Worm (Caenorhabditis elegans) whole organism, late embryonic: ENCODE data around the gene acl-7.
A peak's percentile ranks its signal among the peaks of the same experiment; 100 is the strongest.

Experiments used
- C08G9.2 ChIP-seq: sonication (generic microtip); optimal IDR thresholded peaks from 2 replicates; lab custom pipeline; 2016; ENCODE audit warnings: mild to moderate bottlenecking, missing genetic modification characterization, moderate library complexity, missing compliant biosample characterization
- K02D7.2 ChIP-seq: sonication (generic microtip); optimal IDR thresholded peaks from 2 replicates; lab custom pipeline; 2017; ENCODE audit warnings: mild to moderate bottlenecking, missing genetic modification characterization, missing compliant biosample characterization
- K09A11.1 ChIP-seq: sonication (generic microtip); optimal IDR thresholded peaks from 2 replicates; lab custom pipeline; 2017; ENCODE audit warnings: antibody characterized with exemption, mild to moderate bottlenecking, missing genetic modification characterization, missing compliant biosample characterization; ENCODE audit not compliant: insufficient read depth
- ceh-34 ChIP-seq: sonication (generic microtip); optimal IDR thresholded peaks from 2 replicates; lab custom pipeline; 2016; ENCODE audit warnings: mild to moderate bottlenecking, missing genetic modification characterization, missing compliant biosample characterization
- ceh-45 ChIP-seq: fragments of 200-800 bp; sonication (Bioruptor generic); IDR thresholded peaks from 2 replicates; pipeline ENCODE4 v1.3.6; 2022; ENCODE audit warnings: missing genetic modification reagents, missing genetic modification characterization, missing compliant biosample characterization
- ceh-9 ChIP-seq: sonication (generic microtip); optimal IDR thresholded peaks from 2 replicates; lab custom pipeline; 2016; ENCODE audit warnings: mild to moderate bottlenecking, missing genetic modification characterization, inconsistent platforms, missing compliant biosample characterization
- dve-1 ChIP-seq: sonication (generic microtip); optimal IDR thresholded peaks from 2 replicates; lab custom pipeline; 2017; ENCODE audit warnings: antibody characterized with exemption, mild to moderate bottlenecking, missing genetic modification characterization, missing compliant biosample characterization
- elt-2 ChIP-seq: sonication (generic microtip); optimal IDR thresholded peaks from 2 replicates; lab custom pipeline; 2016; ENCODE audit warnings: missing genetic modification reagents, missing genetic modification characterization, missing compliant biosample characterization
- elt-4 ChIP-seq: sonication (generic microtip); optimal IDR thresholded peaks from 2 replicates; lab custom pipeline; 2016; ENCODE audit warnings: missing genetic modification characterization, missing compliant biosample characterization
- gmeb-2 ChIP-seq: sonication (generic microtip); optimal IDR thresholded peaks from 2 replicates; lab custom pipeline; 2016; ENCODE audit warnings: missing genetic modification characterization, inconsistent platforms, missing compliant biosample characterization
- hlh-15 ChIP-seq: sonication (generic microtip); optimal IDR thresholded peaks from 2 replicates; lab custom pipeline; 2016; ENCODE audit warnings: missing genetic modification characterization, missing compliant biosample characterization
- hlh-30 ChIP-seq: sonication (generic microtip); optimal IDR thresholded peaks from 2 replicates; lab custom pipeline; 2017; ENCODE audit warnings: antibody characterized with exemption, missing genetic modification characterization, missing compliant biosample characterization; ENCODE audit not compliant: insufficient read depth
- hlh-6 ChIP-seq: sonication (generic microtip); optimal IDR thresholded peaks from 2 replicates; lab custom pipeline; 2016; ENCODE audit warnings: missing genotype, missing genetic modification characterization, missing compliant biosample characterization
- lim-6 ChIP-seq: sonication (generic microtip); optimal IDR thresholded peaks from 2 replicates; lab custom pipeline; 2016; ENCODE audit warnings: missing genetic modification characterization, missing compliant biosample characterization
- madf-2 ChIP-seq: sonication (generic microtip); optimal IDR thresholded peaks from 2 replicates; lab custom pipeline; 2017; ENCODE audit warnings: missing genetic modification characterization, missing compliant biosample characterization
- nhr-11 ChIP-seq: fragments of 150-350 bp; optimal IDR thresholded peaks from 2 replicates; lab custom pipeline; 2014; ENCODE audit warnings: missing biosample characterization, missing genetic modification characterization
- nhr-232 ChIP-seq: sonication (generic microtip); optimal IDR thresholded peaks from 2 replicates; lab custom pipeline; 2016; ENCODE audit warnings: missing genetic modification characterization, missing compliant biosample characterization
- odd-2 ChIP-seq: sonication (generic microtip); optimal IDR thresholded peaks from 2 replicates; lab custom pipeline; 2017; ENCODE audit warnings: antibody characterized with exemption, mild to moderate bottlenecking, missing genetic modification characterization, missing compliant biosample characterization
- pag-3 ChIP-seq: sonication (generic microtip); optimal IDR thresholded peaks from 2 replicates; lab custom pipeline; 2016; ENCODE audit warnings: missing compliant biosample characterization, missing genetic modification characterization, borderline replicate concordance
- pat-9 ChIP-seq: fragments of 200-800 bp; sonication (Bioruptor generic); optimal IDR thresholded peaks from 2 replicates; lab custom pipeline; 2018; ENCODE audit warnings: mild to moderate bottlenecking, missing genetic modification characterization, moderate library complexity, missing compliant biosample characterization
- pha-2 ChIP-seq: sonication (generic microtip); optimal IDR thresholded peaks from 2 replicates; lab custom pipeline; 2017; ENCODE audit warnings: mild to moderate bottlenecking, missing genetic modification characterization, missing compliant biosample characterization
- pha-4 ChIP-seq: fragments of 150-350 bp; optimal IDR thresholded peaks from 2 replicates; lab custom pipeline; 2018; ENCODE audit warnings: missing biosample characterization, missing genetic modification reagents, missing genetic modification characterization
- pqm-1 ChIP-seq: sonication (generic microtip); optimal IDR thresholded peaks from 2 replicates; lab custom pipeline; 2016; ENCODE audit warnings: missing genetic modification characterization, missing compliant biosample characterization
- sox-4 ChIP-seq: sonication (generic microtip); optimal IDR thresholded peaks from 2 replicates; lab custom pipeline; 2017; ENCODE audit warnings: mild to moderate bottlenecking, missing genetic modification characterization, inconsistent platforms, missing compliant biosample characterization
- tbx-7 ChIP-seq: sonication (generic microtip); optimal IDR thresholded peaks from 2 replicates; lab custom pipeline; 2016; ENCODE audit warnings: missing genotype, missing genetic modification characterization, missing compliant biosample characterization
- unc-3 ChIP-seq, 2 experiments: fragments of 200-800 bp in 1 of 2; sonication (Bioruptor generic) in 1 of 2; sonication (generic microtip) in 1 of 2; conservative IDR thresholded peaks in 1 of 2; optimal IDR thresholded peaks in 1 of 2; 2 replicates each; pipeline versions ENCODE4 v1.3.6 to Lab custom; 2016 to 2022; ENCODE audit warnings: missing compliant biosample characterization in 2 of 2, missing genetic modification characterization in 2 of 2, missing genetic modification reagents in 1 of 2
- unc-42 ChIP-seq: sonication (generic microtip); optimal IDR thresholded peaks from 2 replicates; lab custom pipeline; 2016; ENCODE audit warnings: missing genotype, missing genetic modification characterization, missing compliant biosample characterization
- unc-55 ChIP-seq: sonication (generic microtip); optimal IDR thresholded peaks from 2 replicates; lab custom pipeline; 2017; ENCODE audit warnings: missing biosample characterization, missing genetic modification reagents, missing genetic modification characterization
- unc-86 ChIP-seq: sonication (generic microtip); optimal IDR thresholded peaks from 2 replicates; lab custom pipeline; 2016; ENCODE audit warnings: missing genetic modification characterization, missing compliant biosample characterization
- zip-5 ChIP-seq: sonication (generic microtip); optimal IDR thresholded peaks from 2 replicates; lab custom pipeline; 2016; ENCODE audit warnings: missing genetic modification characterization, missing compliant biosample characterization

acl-7 gene

DNA sequence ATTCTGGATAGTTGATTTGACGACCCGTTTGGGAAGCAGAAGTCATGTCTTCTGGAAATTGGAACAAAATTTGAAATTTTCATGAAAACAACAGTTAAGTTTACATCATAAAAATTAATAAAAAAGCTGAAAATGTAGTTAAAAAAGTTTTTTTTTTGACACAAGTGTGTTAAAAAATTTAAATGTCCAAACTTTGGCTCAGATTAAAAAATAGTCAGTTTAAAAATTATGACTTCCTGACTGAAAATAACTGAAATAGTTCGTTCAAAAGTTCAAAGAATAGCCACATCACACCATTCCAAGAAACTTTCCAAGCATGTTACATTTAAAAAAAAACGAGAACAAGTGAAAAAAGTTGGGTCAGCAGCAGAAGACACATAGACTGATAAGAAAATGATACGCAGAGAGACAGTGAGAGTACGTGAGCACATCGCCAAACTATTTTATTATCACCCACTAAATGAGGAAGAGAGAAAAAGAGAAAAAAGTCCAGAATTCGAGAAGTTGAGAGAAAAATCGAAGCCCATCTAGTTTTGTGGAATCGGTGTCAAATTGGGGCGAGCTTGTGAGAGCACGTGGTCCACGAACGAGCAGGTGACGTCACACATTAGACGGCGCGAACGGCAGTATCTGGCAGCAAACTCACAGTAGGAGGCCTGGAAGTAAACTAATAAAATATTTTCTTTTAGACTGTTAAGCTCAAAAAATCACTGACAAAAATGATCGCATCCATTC is at the start of gene acl-7:
TSS of gene acl-7 (minus strand) at position 51 of the 735 bp plus-strand sequence.
- TF ChIP-seq odd-2 (tag; lab: Kevin White, UChicago), result no peak
- TF ChIP-seq elt-2 (tag; lab: Kevin White, UChicago), result peak; percentile 44

DNA sequence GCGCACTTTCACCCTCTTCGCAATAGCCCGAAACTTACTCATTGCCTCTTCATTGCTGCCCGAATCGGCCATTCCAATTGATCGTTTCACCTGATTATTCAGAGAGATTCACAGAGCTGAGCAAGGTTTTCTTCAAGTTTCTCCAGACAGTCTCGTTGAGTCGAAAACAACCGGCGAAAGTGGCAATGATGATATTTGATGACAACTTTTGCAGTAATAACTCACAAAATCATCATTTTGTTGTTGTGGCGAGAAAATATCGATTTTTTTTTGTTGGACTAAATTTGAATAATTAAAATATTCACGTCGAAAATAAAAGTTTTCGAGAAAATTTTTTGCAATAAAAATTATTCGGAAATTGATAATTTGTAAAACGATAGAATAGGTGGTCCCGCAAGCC is 49.3 kb upstream of the acl-7 start, which contains the start of gene snf-5:
TSS of gene snf-5 (minus strand) at position 182 of the 400 bp plus-strand sequence.
- TF ChIP-seq ceh-45 (no peak), elt-4 (tag; lab: Kevin White, UChicago) (no peak), K02D7.2 (tag; lab: Kevin White, UChicago) (no peak), pag-3 (tag; lab: Kevin White, UChicago) (no peak), zip-5 (tag; lab: Kevin White, UChicago) (no peak), dve-1 (tag; lab: Kevin White, UChicago) (no peak), unc-42 (tag; lab: Kevin White, UChicago) (no peak), ceh-34 (tag; lab: Kevin White, UChicago) (no peak), lim-6 (tag; lab: Kevin White, UChicago) (no peak), pqm-1 (tag; lab: Kevin White, UChicago) (no peak), hlh-6 (tag; lab: Kevin White, UChicago) (no peak), pha-4 (no peak), elt-2 (tag; lab: Kevin White, UChicago) (no peak)
- TF ChIP-seq, all 69 proteins: peak for 0

DNA sequence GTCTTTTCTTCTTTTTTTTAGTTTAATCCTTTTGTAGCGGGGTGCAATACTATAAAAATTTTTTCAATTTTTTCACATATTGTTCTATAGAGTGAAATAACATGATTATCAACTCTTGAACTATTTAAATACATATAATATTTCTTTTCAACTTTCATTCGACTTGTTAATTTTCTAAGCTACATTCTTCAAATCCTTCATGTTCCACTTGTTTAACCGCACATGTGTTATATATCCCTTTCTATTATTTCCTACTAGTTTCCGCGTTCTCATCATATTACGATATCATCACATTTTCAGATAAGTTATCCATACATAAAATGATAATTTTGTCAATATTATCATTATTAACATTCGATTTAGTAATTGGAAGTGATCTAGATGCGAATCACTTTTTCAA is 39.6 kb upstream of the acl-7 start, which contains the start of gene Y46G5A.29:
TSS of gene Y46G5A.29 (plus strand) at position 301 of the 400 bp plus-strand sequence.
- TF ChIP-seq pha-4 (no peak), pha-2 (tag; lab: Kevin White, UChicago) (no peak), ceh-34 (tag; lab: Kevin White, UChicago) (no peak), unc-55 (GFP tag; lab: Kevin White, UChicago) (no peak), nhr-232 (tag; lab: Kevin White, UChicago) (no peak), madf-2 (tag; lab: Kevin White, UChicago) (no peak), elt-2 (tag; lab: Kevin White, UChicago) (no peak), pat-9 (tag; lab: Kevin White, UChicago) (no peak), sox-4 (tag; lab: Kevin White, UChicago) (no peak), K09A11.1 (tag; lab: Kevin White, UChicago) (no peak), hlh-30 (no peak), dve-1 (tag; lab: Kevin White, UChicago) (no peak), hlh-15 (no peak), C08G9.2 (tag; lab: Kevin White, UChicago) (no peak), ceh-9 (tag; lab: Kevin White, UChicago) (no peak), gmeb-2 (no peak)

DNA sequence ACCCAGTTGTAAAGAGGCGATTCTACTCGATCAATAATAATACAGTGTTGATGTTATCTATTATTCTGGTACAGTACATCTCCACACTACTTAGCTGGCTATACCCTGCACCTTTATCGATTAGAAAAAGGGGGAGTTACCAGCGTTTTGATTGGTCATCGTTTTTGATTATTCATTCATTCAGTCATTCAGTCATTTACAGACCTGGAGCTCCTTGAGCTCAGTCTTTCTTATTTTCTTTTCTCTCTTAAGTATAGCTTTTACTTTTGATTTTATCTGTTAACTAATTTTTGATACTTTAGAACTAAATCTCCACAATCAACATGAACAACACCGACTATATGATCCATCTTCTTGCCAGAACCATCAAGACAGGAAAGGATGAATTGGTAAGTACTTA is 33.9 kb upstream of the acl-7 start, which contains the start of gene Y46G5A.28:
TSS of gene Y46G5A.28 (plus strand) at position 301 of the 400 bp plus-strand sequence.
- TF ChIP-seq hlh-15 (no peak), unc-3 (GFP tag; conservative IDR thresholded peaks at IDR 0.05; lab: Robert Waterston, UW) (no peak), unc-3 (tag; optimal IDR thresholded peaks at IDR 0.05; lab: Kevin White, UChicago) (no peak), unc-86 (tag; lab: Kevin White, UChicago) (no peak), tbx-7 (tag; lab: Kevin White, UChicago) (no peak)

DNA sequence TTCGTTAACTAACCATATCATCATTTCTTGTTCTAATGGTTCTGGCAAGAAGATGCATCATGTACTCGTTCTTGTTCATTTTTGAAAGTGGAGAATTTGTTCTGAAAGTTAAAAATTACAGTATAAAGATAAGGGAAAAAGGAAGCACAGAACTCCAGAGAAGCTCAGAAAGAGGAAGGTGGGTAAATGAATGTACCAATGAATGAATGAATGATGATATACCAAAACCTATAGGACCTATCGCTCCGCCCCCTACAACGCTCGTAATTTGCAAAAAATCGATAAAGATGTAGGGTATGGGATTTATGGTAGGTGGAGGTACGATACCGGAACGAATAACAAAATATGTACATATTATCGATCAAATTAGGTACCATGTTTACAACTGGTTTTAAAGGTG is 31.5 kb upstream of the acl-7 start, which contains the start of gene pes-10:
TSS of gene pes-10 (minus strand) at position 101 of the 400 bp plus-strand sequence.
- TF ChIP-seq nhr-11, result no peak
